Worm (Caenorhabditis elegans): ENCODE data around the gene F09F9.2.

F09F9.2 gene

DNA sequence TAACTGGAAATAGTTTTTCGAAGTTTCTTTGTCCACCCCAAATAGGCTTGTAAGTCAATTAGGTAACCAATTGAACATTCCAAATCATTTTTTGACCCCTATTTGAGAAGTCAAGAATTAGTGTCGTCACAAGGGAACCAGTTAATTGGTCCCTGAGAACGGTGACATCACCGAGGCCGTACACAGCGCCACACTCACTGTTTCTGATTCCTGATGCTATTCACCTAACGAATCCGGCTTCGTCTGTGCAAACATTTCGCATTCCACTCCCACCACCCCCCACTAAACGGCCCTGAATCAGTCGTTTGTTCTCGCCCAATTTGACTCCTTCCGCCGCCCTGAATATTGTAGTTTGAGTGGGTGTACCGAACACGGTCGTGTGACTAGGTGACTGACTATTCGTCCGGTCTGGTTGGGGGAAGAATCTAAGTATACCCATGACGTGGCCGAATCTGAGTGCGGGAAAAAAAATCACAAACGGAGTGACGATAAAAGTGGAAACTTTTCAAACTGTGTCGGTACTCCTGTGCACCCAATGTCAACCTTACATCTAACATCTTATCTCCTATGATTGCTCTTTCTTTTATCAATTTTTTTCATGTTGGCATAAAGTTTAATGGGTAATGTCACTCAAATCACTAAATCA lies 33.0 kb upstream of the F09F9.2 start (continued):
- TF ChIP-seq madf-6 (GFP tag; IDR thresholded peaks at IDR 0.05) (0 out of 2 replicates have a peak, but pooled peaks have one; percentile 15), B0336.3 (GFP tag; IDR thresholded peaks at IDR 0.05) (0 out of 2 replicates have a peak, but pooled peaks have one; percentile 11), K12H6.12 (tag; optimal IDR thresholded peaks at IDR 0.05) (peak; percentile 18), lin-26 (GFP tag; IDR thresholded peaks at IDR 0.05) (0 out of 2 replicates have a peak, but pooled peaks have one; percentile 11), K11D2.4 (GFP tag; IDR thresholded peaks at IDR 0.05) (peak; percentile 23; the same call in 1 of the 2 replicates), pbrm-1 (GFP tag; IDR thresholded peaks at IDR 0.05) (no peak)

DNA sequence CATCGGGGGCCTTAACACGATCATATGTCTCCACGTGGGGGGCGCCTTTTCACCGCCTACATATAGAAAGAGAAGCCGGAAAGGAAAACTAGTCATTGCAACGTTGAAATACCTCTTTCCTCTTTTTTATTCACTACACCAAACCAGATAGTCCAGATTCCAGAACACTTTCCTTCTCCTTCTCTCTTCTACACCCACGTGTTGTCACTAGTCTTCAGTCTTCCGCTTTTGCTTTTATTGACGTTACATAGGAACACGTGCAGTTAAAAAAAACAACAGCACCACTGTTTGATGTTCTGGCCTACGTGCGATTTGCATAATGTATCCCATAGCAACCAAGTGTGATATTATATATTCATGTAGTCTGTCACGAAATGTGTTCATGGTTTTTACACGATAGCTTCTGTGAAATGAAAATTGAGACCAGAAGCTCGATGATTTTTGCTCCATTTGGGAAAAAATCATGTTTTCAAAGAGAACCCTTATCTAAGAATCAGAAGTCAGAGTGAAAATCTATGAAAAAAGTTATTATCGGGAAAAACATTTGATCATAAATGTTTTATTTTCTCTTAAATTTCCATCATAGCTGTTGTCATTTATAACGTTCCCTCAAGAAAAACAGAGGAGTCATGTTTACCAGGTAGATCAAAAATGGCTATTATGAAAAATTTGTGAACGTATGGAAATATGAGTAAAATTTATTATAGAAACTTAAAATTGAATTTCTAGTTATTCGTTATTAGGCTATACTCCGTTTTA lies 32.2 kb upstream of the F09F9.2 start:
- TF ChIP-seq cebp-1 (GFP tag; IDR thresholded peaks at IDR 0.05): no peak
- peak; percentile 33 for TF ChIP-seq cebp-1 (tag; optimal IDR thresholded peaks at IDR 0.05)
- TF ChIP-seq somi-1 (GFP tag; optimal IDR thresholded peaks at IDR 0.05): peak; percentile 45
- TF ChIP-seq dox-1 (GFP tag; IDR thresholded peaks at IDR 0.05): 0 out of 2 replicates have a peak, but pooled peaks have one; percentile 25
- no peak for TF ChIP-seq athp-1 (tag; optimal IDR thresholded peaks at IDR 0.05)
- TF ChIP-seq rcor-1 (GFP tag; IDR thresholded peaks at IDR 0.05): no peak
- TF ChIP-seq bed-1 (GFP tag; IDR thresholded peaks at IDR 0.05): no peak
- TF ChIP-seq B0035.1 (tag; optimal IDR thresholded peaks at IDR 0.05): no peak
- TF ChIP-seq tbp1 (GFP tag; optimal IDR thresholded peaks at IDR 0.05): no peak
- TF ChIP-seq tbx-9 (tag; optimal IDR thresholded peaks at IDR 0.05; ENCODE audit: borderline replicate concordance): no peak
- TF ChIP-seq aptf-2 (GFP tag; conservative IDR thresholded peaks at IDR 0.05): no peak
- no peak for TF ChIP-seq ama-1 (optimal IDR thresholded peaks at IDR 0.05)
- TF ChIP-seq ama-1 (GFP tag; optimal IDR thresholded peaks at IDR 0.05): no peak
- no peak for TF ChIP-seq lsy-27 (tag; optimal IDR thresholded peaks at IDR 0.05; ENCODE audit: borderline replicate concordance, insufficient read depth)
- TF ChIP-seq lin-54 (GFP tag; optimal IDR thresholded peaks at IDR 0.05): no peak

DNA sequence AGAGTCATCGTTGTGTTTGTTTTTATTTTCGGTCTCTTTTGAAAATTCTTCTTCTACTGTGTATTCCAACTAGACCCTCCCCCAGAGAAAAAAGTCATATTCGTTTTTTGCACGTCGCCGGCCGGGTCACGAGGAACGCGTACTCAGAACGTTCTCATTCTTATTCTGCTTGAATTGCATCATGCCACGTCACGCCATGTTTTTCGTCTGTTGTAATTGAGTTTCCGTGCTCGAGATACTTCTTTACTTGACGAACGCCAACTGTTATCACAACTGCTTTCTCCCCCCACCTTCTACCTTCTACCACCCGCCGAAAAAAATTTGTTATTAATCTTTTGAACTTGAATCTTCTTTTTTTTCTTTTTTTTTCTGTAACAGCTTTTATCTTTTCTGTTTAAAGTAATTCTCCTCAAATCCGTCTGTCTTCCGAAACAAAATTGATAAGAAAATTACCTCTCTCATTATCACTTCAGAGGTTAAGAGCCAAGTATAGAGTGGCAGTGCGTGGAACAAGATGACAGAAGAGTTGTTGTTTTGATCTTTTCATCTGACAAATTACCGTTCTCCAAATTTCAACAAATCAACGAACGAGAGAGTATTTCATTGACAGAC lies 31.5 kb upstream of the F09F9.2 start:
- TF ChIP-seq unc-62 (GFP tag; optimal IDR thresholded peaks at IDR 0.05) (peak; percentile 13), ama-1 (optimal IDR thresholded peaks at IDR 0.05) (peak; percentile 19), ama-1 (GFP tag; optimal IDR thresholded peaks at IDR 0.05) (no peak), K11D2.4 (GFP tag; IDR thresholded peaks at IDR 0.05) (peak; percentile 65), lin-35 (GFP tag; optimal IDR thresholded peaks at IDR 0.05) (peak in 1 of 3 experiments; percentile 22), let-607 (tag; optimal IDR thresholded peaks at IDR 0.05) (peak in 1 of 2 experiments; percentile 34), ekl-4 (GFP tag; IDR thresholded peaks at IDR 0.05) (peak; percentile 62), nhr-80 (tag; optimal IDR thresholded peaks at IDR 0.05) (peak; percentile 48), K12H6.12 (tag; optimal IDR thresholded peaks at IDR 0.05) (peak; percentile 14), ztf-18 (tag; optimal IDR thresholded peaks at IDR 0.05) (no peak), ZK185.1 (tag; optimal IDR thresholded peaks at IDR 0.05; ENCODE audit: poor library complexity, severe bottlenecking) (peak; percentile 16), nfya-2 (GFP tag; IDR thresholded peaks at IDR 0.05) (no peak), nfya-1 (tag; optimal IDR thresholded peaks at IDR 0.05; ENCODE audit: borderline replicate concordance, insufficient read depth) (no peak), ceh-91 (GFP tag; IDR thresholded peaks at IDR 0.05) (no peak), D2030.7 (GFP tag; IDR thresholded peaks at IDR 0.05) (no peak)
